Fruit fly (Drosophila melanogaster): ENCODE measurements around the gene COX7B.

- TF ChIP-seq Snoo (tag; optimal IDR thresholded peaks at IDR 0.05) (no peak), CG8159 (tag; optimal IDR thresholded peaks at IDR 0.05) (no peak), EcR (GFP tag; optimal IDR thresholded peaks at IDR 0.05) (no peak), rn (GFP tag; IDR thresholded peaks at IDR 0.05) (no peak), gl (tag; optimal IDR thresholded peaks at IDR 0.05) (no peak), CG15710 (tag; optimal IDR thresholded peaks at IDR 0.05) (no peak), CG17806 (tag; optimal IDR thresholded peaks at IDR 0.05) (no peak), CG10348 (GFP tag; IDR thresholded peaks at IDR 0.05) (no peak), CG4496 (GFP tag; IDR thresholded peaks at IDR 0.05) (no peak), Pif1A (GFP tag; optimal IDR thresholded peaks at IDR 0.05) (no peak), D1 (tag; optimal IDR thresholded peaks at IDR 0.05) (no peak), Ets98B (GFP tag; IDR thresholded peaks at IDR 0.05) (no peak), CG8301 (tag; optimal IDR thresholded peaks at IDR 0.05) (no peak)
Measured at dm6 chr3L:17382628-17383027, 42.6 kb upstream of the COX7B start, which contains the start of gene CG13728.

Measured in whole organism, pupa.